Fruit fly (Drosophila melanogaster): Measurements from ENCODE around the gene salt.

salt gene

dm6 chr3R:31706142-31706894 is 48.2 kb downstream of the salt start (continued):
- no peak for TF ChIP-seq lbe (GFP tag; optimal IDR thresholded peaks at IDR 0.05)
- TF ChIP-seq prd (optimal IDR thresholded peaks at IDR 0.05), result no peak
- TF ChIP-seq prd (GFP tag; IDR thresholded peaks at IDR 0.05), result peak; percentile 62; the same call in 2 of the 3 replicates
- no peak for TF ChIP-seq Fer3 (tag; optimal IDR thresholded peaks at IDR 0.05)
- TF ChIP-seq CG12391 (tag; optimal IDR thresholded peaks at IDR 0.05), result peak; percentile 8
- TF ChIP-seq Myb (GFP tag; optimal IDR thresholded peaks at IDR 0.05), result no peak
- TF ChIP-seq CG8765 (GFP tag; IDR thresholded peaks at IDR 0.05), result peak; percentile 65; the same call in 1 of the 2 replicates
- peak; percentile 31 for TF ChIP-seq CG8944 (GFP tag; optimal IDR thresholded peaks at IDR 0.05)
- no peak for TF ChIP-seq Elba2 (GFP tag; optimal IDR thresholded peaks at IDR 0.05)
- no peak for TF ChIP-seq CG1233 (GFP tag; optimal IDR thresholded peaks at IDR 0.05)
- TF ChIP-seq mirr (GFP tag; optimal IDR thresholded peaks at IDR 0.05), result no peak
- TF ChIP-seq zen (tag; optimal IDR thresholded peaks at IDR 0.05), result no peak
- peak; percentile 28 for TF ChIP-seq zf30C (GFP tag; optimal IDR thresholded peaks at IDR 0.05)
- no peak for TF ChIP-seq Jarid2 (GFP tag; optimal IDR thresholded peaks at IDR 0.05)
- TF ChIP-seq CG18262 (tag; optimal IDR thresholded peaks at IDR 0.05), result peak; percentile 75
- 0 out of 2 replicates have a peak, but pooled peaks have one; percentile 21 for TF ChIP-seq CG17328 (GFP tag; IDR thresholded peaks at IDR 0.05)
- TF ChIP-seq slp2 (GFP tag; optimal IDR thresholded peaks at IDR 0.05), result no peak
- peak; percentile 47; the same call in 2 of the 3 replicates for TF ChIP-seq CG7357 (GFP tag; IDR thresholded peaks at IDR 0.05)
- no peak for TF ChIP-seq gfzf (GFP tag; optimal IDR thresholded peaks at IDR 0.05)
- no peak for TF ChIP-seq CG10431 (GFP tag; optimal IDR thresholded peaks at IDR 0.05)
- peak; percentile 77 for TF ChIP-seq CG17829 (tag; optimal IDR thresholded peaks at IDR 0.05)
- TF ChIP-seq Sry-δ (GFP tag; optimal IDR thresholded peaks at IDR 0.05), result no peak
- peak; percentile 16 to 23 for TF ChIP-seq chif (GFP tag; optimal IDR thresholded peaks at IDR 0.05)
- no peak for TF ChIP-seq sd (tag; optimal IDR thresholded peaks at IDR 0.05)
- TF ChIP-seq cg (GFP tag; optimal IDR thresholded peaks at IDR 0.05), result no peak
- no peak for TF ChIP-seq pzg (GFP tag; optimal IDR thresholded peaks at IDR 0.05)
- no peak for TF ChIP-seq MBD-R2 (GFP tag; IDR thresholded peaks at IDR 0.05)
- TF ChIP-seq E2f2 (GFP tag; IDR thresholded peaks at IDR 0.05), result no peak
- 0 out of 3 replicates have a peak, but pooled peaks have one; percentile 12 for TF ChIP-seq gce (GFP tag; IDR thresholded peaks at IDR 0.05)
- TF ChIP-seq sim (GFP tag; IDR thresholded peaks at IDR 0.05), result 0 out of 2 replicates have a peak, but pooled peaks have one; percentile 35
- no peak for TF ChIP-seq Dll (GFP tag; IDR thresholded peaks at IDR 0.05; ENCODE audit: partially characterized antibody)
- no peak for TF ChIP-seq CG9797 (GFP tag; optimal IDR thresholded peaks at IDR 0.05)
- no peak for TF ChIP-seq D (optimal IDR thresholded peaks at IDR 0.05)
- peak; percentile 43 for TF ChIP-seq D (GFP tag; optimal IDR thresholded peaks at IDR 0.05)
- no peak for TF ChIP-seq Sox100B (GFP tag; optimal IDR thresholded peaks at IDR 0.05)
- no peak for TF ChIP-seq Dfd (GFP tag; optimal IDR thresholded peaks at IDR 0.05)
- TF ChIP-seq cwo (GFP tag; optimal IDR thresholded peaks at IDR 0.05), result no peak
- no peak for TF ChIP-seq CG7556 (GFP tag; optimal IDR thresholded peaks at IDR 0.05)
- no peak for TF ChIP-seq Oli (tag; optimal IDR thresholded peaks at IDR 0.05)
- no peak for TF ChIP-seq CG2116 (GFP tag; optimal IDR thresholded peaks at IDR 0.05)
- TF ChIP-seq CG16813 (GFP tag; IDR thresholded peaks at IDR 0.05; ENCODE audit: partially characterized antibody), result no peak
- no peak for TF ChIP-seq odd (GFP tag; optimal IDR thresholded peaks at IDR 0.05)
- peak; percentile 23 for TF ChIP-seq gem (tag; optimal IDR thresholded peaks at IDR 0.05)
- no peak for TF ChIP-seq hkb (optimal IDR thresholded peaks at IDR 0.05)
- no peak for TF ChIP-seq hkb (GFP tag; IDR thresholded peaks at IDR 0.05)
- TF ChIP-seq Hr51 (GFP tag; optimal IDR thresholded peaks at IDR 0.05), result no peak
- TF ChIP-seq CG6254 (GFP tag; optimal IDR thresholded peaks at IDR 0.05), result no peak
- TF ChIP-seq wor (GFP tag; IDR thresholded peaks at IDR 0.05), result no peak
- no peak for TF ChIP-seq salm (tag; optimal IDR thresholded peaks at IDR 0.05)
- peak; percentile 52; the same call in 1 of the 2 replicates for TF ChIP-seq vvl (GFP tag; IDR thresholded peaks at IDR 0.05)

All from whole organism, embryonic.